5 fruit fly cellular contexts compared by ENCODE assay signal in genomic region chr3L:21135850-21136249, dm6.
TF ChIP-seq lines count a peak whose summit lies in the region.

No protein-coding gene starts in this region.

- peak; percentile 34 for TF ChIP-seq CTCF in whole organism, embryonic (GFP tag; optimal IDR thresholded peaks at IDR 0.05; lab: Kevin White, UChicago)

TF ChIP-seq in whole organism, adult, 20 proteins besides CTCF, POLR2A, EP300 and RAD21 (continues in another document):
- peak; percentile 22 for TF ChIP-seq Hr96 (GFP tag; optimal IDR thresholded peaks at IDR 0.05; lab: Kevin White, UChicago)
- peak; percentile 60 for TF ChIP-seq kay (GFP tag; lab: Kevin White, UChicago; ENCODE audit: borderline replicate concordance)
- TF ChIP-seq bab1 (GFP tag; optimal IDR thresholded peaks at IDR 0.05; lab: Kevin White, UChicago): peak; percentile 62
- no peak for TF ChIP-seq CG7045 (GFP tag; optimal IDR thresholded peaks at IDR 0.05; lab: Kevin White, UChicago)
- TF ChIP-seq cic (GFP tag; optimal IDR thresholded peaks at IDR 0.05; lab: Kevin White, UChicago): peak; percentile 21
- peak; percentile 18 for TF ChIP-seq CG1620 (GFP tag; optimal IDR thresholded peaks at IDR 0.05; lab: Kevin White, UChicago)
- TF ChIP-seq toe (GFP tag; optimal IDR thresholded peaks at IDR 0.05; lab: Kevin White, UChicago): peak; percentile 66
- TF ChIP-seq CG14711 (tag; optimal IDR thresholded peaks at IDR 0.05; lab: Kevin White, UChicago): peak; percentile 20
- TF ChIP-seq Clk (GFP tag; optimal IDR thresholded peaks at IDR 0.05; lab: Kevin White, UChicago): no peak
- TF ChIP-seq CG7101 (tag; optimal IDR thresholded peaks at IDR 0.05; lab: Kevin White, UChicago): peak; percentile 53
- peak; percentile 5 for TF ChIP-seq tj (GFP tag; optimal IDR thresholded peaks at IDR 0.05; lab: Kevin White, UChicago)
- no peak for TF ChIP-seq CG12768 (GFP tag; optimal IDR thresholded peaks at IDR 0.05; lab: Kevin White, UChicago)
- no peak for TF ChIP-seq CG33017 (tag; optimal IDR thresholded peaks at IDR 0.05; lab: Kevin White, UChicago)
- TF ChIP-seq Mnt (GFP tag; optimal IDR thresholded peaks at IDR 0.05; lab: Kevin White, UChicago): peak; percentile 93
- no peak for TF ChIP-seq CG5204 (GFP tag; optimal IDR thresholded peaks at IDR 0.05; lab: Kevin White, UChicago)
- TF ChIP-seq CG11617 (GFP tag; optimal IDR thresholded peaks at IDR 0.05; lab: Kevin White, UChicago): no peak
- peak; percentile 15 for TF ChIP-seq pad (GFP tag; optimal IDR thresholded peaks at IDR 0.05; lab: Kevin White, UChicago)
- no peak for TF ChIP-seq cnc (optimal IDR thresholded peaks at IDR 0.05; lab: Kevin White, UChicago)

TF ChIP-seq in whole organism, embryonic, 481 proteins besides CTCF, POLR2A, EP300 and RAD21 (continues in another document):
- no peak for TF ChIP-seq CG31388 (GFP tag; optimal IDR thresholded peaks at IDR 0.05; lab: Kevin White, UChicago)
- TF ChIP-seq CG8290 (GFP tag; optimal IDR thresholded peaks at IDR 0.05; lab: Kevin White, UChicago): peak; percentile 26
- peak in 1 of 2 experiments; percentile 80 for TF ChIP-seq CG8290 (tag; optimal IDR thresholded peaks at IDR 0.05; lab: Kevin White, UChicago)
- no peak for TF ChIP-seq CG10431 (GFP tag; optimal IDR thresholded peaks at IDR 0.05; lab: Kevin White, UChicago)
- TF ChIP-seq Atf3 (GFP tag; optimal IDR thresholded peaks at IDR 0.05; lab: Kevin White, UChicago): no peak
- no peak for TF ChIP-seq CG16779 (GFP tag; IDR thresholded peaks at IDR 0.05; lab: Robert Waterston, UW)
- no peak for TF ChIP-seq D (optimal IDR thresholded peaks at IDR 0.05; lab: Kevin White, UChicago)
- no peak for TF ChIP-seq D (GFP tag; optimal IDR thresholded peaks at IDR 0.05; lab: Kevin White, UChicago)
- TF ChIP-seq Tbp (GFP tag; optimal IDR thresholded peaks at IDR 0.05; lab: Kevin White, UChicago): no peak
- no peak for TF ChIP-seq pros (GFP tag; optimal IDR thresholded peaks at IDR 0.05; lab: Kevin White, UChicago)
- no peak for TF ChIP-seq CG11696 (GFP tag; IDR thresholded peaks at IDR 0.05; lab: Robert Waterston, UW)
- TF ChIP-seq vnd (GFP tag; IDR thresholded peaks at IDR 0.05; lab: Robert Waterston, UW; ENCODE audit: partially characterized antibody): peak; percentile 87
- TF ChIP-seq CG10321 (GFP tag; IDR thresholded peaks at IDR 0.05; lab: Robert Waterston, UW): no peak
- peak; percentile 97 for TF ChIP-seq ftz-f1 (GFP tag; optimal IDR thresholded peaks at IDR 0.05; lab: Kevin White, UChicago)
- peak; percentile 1 for TF ChIP-seq disco-r (GFP tag; optimal IDR thresholded peaks at IDR 0.05; lab: Kevin White, UChicago)
- peak; percentile 36 for TF ChIP-seq maf-S (GFP tag; optimal IDR thresholded peaks at IDR 0.05; lab: Kevin White, UChicago)
- TF ChIP-seq NFAT (GFP tag; IDR thresholded peaks at IDR 0.05; lab: Robert Waterston, UW): peak; percentile 48; the same call in 1 of the 2 replicates
- no peak for TF ChIP-seq tup (GFP tag; optimal IDR thresholded peaks at IDR 0.05; lab: Kevin White, UChicago)

TF ChIP-seq in whole organism, prepupa, 60 proteins besides CTCF, POLR2A, EP300 and RAD21:
- TF ChIP-seq CG31627 (GFP tag; optimal IDR thresholded peaks at IDR 0.05; lab: Kevin White, UChicago) (no peak), vri (GFP tag; optimal IDR thresholded peaks at IDR 0.05; lab: Kevin White, UChicago) (no peak), Hr39 (GFP tag; optimal IDR thresholded peaks at IDR 0.05; lab: Kevin White, UChicago) (peak; percentile 29), CG6808 (GFP tag; optimal IDR thresholded peaks at IDR 0.05; lab: Kevin White, UChicago) (peak; percentile 96)
TF ChIP-seq in whole organism, prepupa: peak in this region for 2.

TF ChIP-seq in whole organism, pupa, 21 proteins besides CTCF, POLR2A, EP300 and RAD21:
- TF ChIP-seq CG8159 (tag; optimal IDR thresholded peaks at IDR 0.05; lab: Kevin White, UChicago): no peak
- TF ChIP-seq Ets98B (GFP tag; IDR thresholded peaks at IDR 0.05; lab: Robert Waterston, UW): no peak
- 0 out of 2 replicates have a peak, but pooled peaks have one; percentile 13 for TF ChIP-seq CG12605 (GFP tag; IDR thresholded peaks at IDR 0.05; lab: Robert Waterston, UW)
- TF ChIP-seq Snoo (tag; optimal IDR thresholded peaks at IDR 0.05; lab: Kevin White, UChicago): no peak
- TF ChIP-seq CG14655 (GFP tag; optimal IDR thresholded peaks at IDR 0.05; lab: Kevin White, UChicago): no peak
- no peak for TF ChIP-seq CG13204 (GFP tag; optimal IDR thresholded peaks at IDR 0.05; lab: Kevin White, UChicago)

TF ChIP-seq in whole organism, wandering third instar larva, 38 proteins besides CTCF, POLR2A, EP300 and RAD21:
- no peak for TF ChIP-seq Rel (GFP tag; optimal IDR thresholded peaks at IDR 0.05; lab: Kevin White, UChicago)
- TF ChIP-seq Rel (tag; optimal IDR thresholded peaks at IDR 0.05; lab: Kevin White, UChicago): no peak
- TF ChIP-seq Hr83 (GFP tag; optimal IDR thresholded peaks at IDR 0.05; lab: Kevin White, UChicago; ENCODE audit: poor library complexity, severe bottlenecking): peak; percentile 55
- peak; percentile 12 for TF ChIP-seq Dif (GFP tag; optimal IDR thresholded peaks at IDR 0.05; lab: Kevin White, UChicago; ENCODE audit: partially characterized antibody)
- TF ChIP-seq br (GFP tag; optimal IDR thresholded peaks at IDR 0.05; lab: Kevin White, UChicago): no peak
- TF ChIP-seq Myc (optimal IDR thresholded peaks at IDR 0.05; lab: Kevin White, UChicago): peak; percentile 51
- TF ChIP-seq usp (GFP tag; optimal IDR thresholded peaks at IDR 0.05; lab: Kevin White, UChicago): no peak
- TF ChIP-seq GATAd (GFP tag; optimal IDR thresholded peaks at IDR 0.05; lab: Kevin White, UChicago): no peak
- TF ChIP-seq Vsx2 (GFP tag; optimal IDR thresholded peaks at IDR 0.05; lab: Kevin White, UChicago; ENCODE audit: partially characterized antibody): no peak
- TF ChIP-seq CrebA (GFP tag; optimal IDR thresholded peaks at IDR 0.05; lab: Kevin White, UChicago; ENCODE audit: borderline replicate concordance): peak; percentile 8
